Worm (Caenorhabditis elegans) whole organism, L1 larva: Measurements from ENCODE around the gene Y116A8C.40.

Experiments
- C16A3.4 ChIP-seq: fragments of 150-350 bp; optimal IDR thresholded peaks from 2 replicates; lab custom pipeline; 2014; ENCODE audit warnings: missing biosample characterization, missing genetic modification characterization
- C34B4.2 ChIP-seq: sonication (generic microtip); optimal IDR thresholded peaks from 2 replicates; lab custom pipeline; 2017; ENCODE audit warnings: mild to moderate bottlenecking, missing genetic modification characterization, missing compliant biosample characterization
- elt-3 ChIP-seq, 6 experiments: fragments of 150-350 bp in 1 of 6; sonication (generic microtip); optimal IDR thresholded peaks; 2 replicates each; lab custom pipeline; 2017 to 2018; ENCODE audit warnings: missing biosample characterization in 6 of 6, missing genetic modification characterization in 6 of 6, inconsistent platforms in 1 of 6
- fkh-8 ChIP-seq: sonication (generic microtip); optimal IDR thresholded peaks from 2 replicates; lab custom pipeline; 2016; ENCODE audit warnings: mild to moderate bottlenecking, missing genetic modification characterization, missing compliant biosample characterization
- hlh-17 ChIP-seq: fragments of 200-800 bp; sonication (Bioruptor generic); optimal IDR thresholded peaks from 2 replicates; lab custom pipeline; 2018; ENCODE audit warnings: missing genetic modification characterization, mild to moderate bottlenecking, missing compliant biosample characterization, moderate library complexity, borderline replicate concordance
- jun-1 ChIP-seq: fragments of 150-350 bp; optimal IDR thresholded peaks from 2 replicates; lab custom pipeline; 2014; ENCODE audit warnings: missing biosample characterization, missing genetic modification reagents, missing genetic modification characterization
- lin-39 ChIP-seq: fragments of 150-350 bp; optimal IDR thresholded peaks from 2 replicates; lab custom pipeline; 2014; ENCODE audit warnings: missing biosample characterization, missing genetic modification reagents, missing genetic modification characterization
- mdl-1 ChIP-seq, 2 experiments: fragments of 150-350 bp; optimal IDR thresholded peaks; 2 replicates each; lab custom pipeline; 2014 to 2017; ENCODE audit warnings: missing biosample characterization in 2 of 2, missing genetic modification characterization in 2 of 2, inconsistent platforms in 1 of 2
- pqm-1 ChIP-seq: sonication (generic microtip); optimal IDR thresholded peaks from 3 replicates; lab custom pipeline; 2017; ENCODE audit warnings: missing biosample characterization, missing genetic modification characterization
- snpc-4 ChIP-seq: fragments of 150-350 bp; optimal IDR thresholded peaks from 2 replicates; lab custom pipeline; 2014; ENCODE audit warnings: missing biosample characterization, missing genetic modification characterization
- swsn-7 ChIP-seq: sonication (generic microtip); optimal IDR thresholded peaks from 2 replicates; lab custom pipeline; 2016; ENCODE audit warnings: missing genetic modification characterization, missing compliant biosample characterization
- unc-62 ChIP-seq: fragments of 150-350 bp; optimal IDR thresholded peaks from 2 replicates; lab custom pipeline; 2014; ENCODE audit warnings: missing biosample characterization, missing genetic modification reagents, missing genetic modification characterization

- TF ChIP-seq jun-1 (tag; lab: Kevin White, UChicago) (no peak), swsn-7 (tag; lab: Kevin White, UChicago) (no peak), unc-62 (GFP tag; lab: Kevin White, UChicago) (no peak), C34B4.2 (tag; lab: Kevin White, UChicago) (no peak), snpc-4 (tag; lab: Kevin White, UChicago) (no peak), mdl-1 (tag; optimal IDR thresholded peaks at IDR 0.05; lab: Kevin White, UChicago) (no peak), hlh-17 (GFP tag; lab: Kevin White, UChicago) (no peak), pqm-1 (tag; lab: Kevin White, UChicago) (no peak), C16A3.4 (tag; lab: Kevin White, UChicago) (no peak), elt-3 (tag; optimal IDR thresholded peaks at IDR 0.05; lab: Kevin White, UChicago) (no peak), lin-39 (tag; lab: Kevin White, UChicago) (no peak), fkh-8 (tag; lab: Kevin White, UChicago) (no peak)
Measured at ce11 chrIV:17199706-17200105, 48.9 kb upstream of the Y116A8C.40 start.
